Fruit fly (Drosophila melanogaster) whole organism, embryonic: ENCODE results near the gene Nak.

Experiments used
- ATbp ChIP-seq: fragments of 200-800 bp; sonication (Bioruptor generic); optimal IDR thresholded peaks from 2 replicates; lab custom pipeline; 2017; ENCODE audit warnings: missing biosample characterization, mild to moderate bottlenecking, missing genetic modification characterization, missing genetic modification reagents
- Bgb ChIP-seq: fragments of 200-800 bp; sonication (Bioruptor generic); IDR thresholded peaks from 2 replicates; pipeline ENCODE4 v1.3.6; 2022; ENCODE audit warnings: missing biosample characterization, missing genetic modification characterization; ENCODE audit not compliant: partially characterized antibody
- CG10959 ChIP-seq: fragments of 200-800 bp; sonication (Bioruptor generic); IDR thresholded peaks from 2 replicates; pipeline ENCODE4 v1.3.6; 2022; ENCODE audit warnings: missing biosample characterization, missing genetic modification characterization
- CG12236 ChIP-seq: fragments of 200-800 bp; sonication (Bioruptor generic); optimal IDR thresholded peaks from 2 replicates; lab custom pipeline; 2016; ENCODE audit warnings: missing biosample characterization, missing genetic modification characterization
- CG12299 ChIP-seq: fragments of 200-800 bp; sonication (Bioruptor generic); optimal IDR thresholded peaks from 2 replicates; lab custom pipeline; 2018; ENCODE audit warnings: missing biosample characterization, mild to moderate bottlenecking, missing genetic modification characterization
- CG14667 ChIP-seq: fragments of 200-800 bp; sonication (Bioruptor generic); IDR thresholded peaks from 2 replicates; pipeline ENCODE4 v1.3.6; 2022; ENCODE audit warnings: missing biosample characterization, missing genetic modification characterization
- CG14860 ChIP-seq: fragments of 200-800 bp; sonication (Bioruptor generic); IDR thresholded peaks from 3 replicates; pipeline ENCODE4 v1.3.6; 2022; ENCODE audit warnings: missing biosample characterization, missing genetic modification characterization; ENCODE audit not compliant: partially characterized antibody
- CG15073 ChIP-seq: fragments of 200-800 bp; sonication (Bioruptor generic); optimal IDR thresholded peaks from 2 replicates; lab custom pipeline; 2016; ENCODE audit warnings: missing biosample characterization, missing genetic modification characterization
- CG15479 ChIP-seq: fragments of 200-800 bp; sonication (Bioruptor generic); optimal IDR thresholded peaks from 3 replicates; lab custom pipeline; 2019; ENCODE audit warnings: missing biosample characterization, mild to moderate bottlenecking, missing genetic modification characterization, moderate library complexity
- CG17361 ChIP-seq: fragments of 200-800 bp; sonication (Bioruptor generic); IDR thresholded peaks from 3 replicates; pipeline ENCODE4 v1.3.6; 2022; ENCODE audit warnings: missing biosample characterization, missing genetic modification characterization
- CG17612 ChIP-seq: fragments of 200-800 bp; sonication (Bioruptor generic); IDR thresholded peaks from 2 replicates; pipeline ENCODE4 v1.3.6; 2022; ENCODE audit warnings: missing biosample characterization, missing genetic modification characterization
- CG17912 ChIP-seq: fragments of 200-800 bp; sonication (Bioruptor generic); optimal IDR thresholded peaks from 2 replicates; lab custom pipeline; 2018; ENCODE audit warnings: missing biosample characterization, mild to moderate bottlenecking, missing genetic modification characterization
- CG2875 ChIP-seq: fragments of 200-800 bp; sonication (Bioruptor generic); optimal IDR thresholded peaks from 2 replicates; lab custom pipeline; 2017; ENCODE audit warnings: missing biosample characterization, mild to moderate bottlenecking, missing genetic modification characterization, missing genetic modification reagents
- CG32767 ChIP-seq: fragments of 200-800 bp; sonication (Bioruptor generic); IDR thresholded peaks from 2 replicates; pipeline ENCODE4 v1.3.6; 2022; ENCODE audit warnings: missing biosample characterization, missing genetic modification characterization
- CG42726 ChIP-seq: fragments of 200-800 bp; sonication (Bioruptor generic); IDR thresholded peaks from 2 replicates; pipeline ENCODE4 v1.3.6; 2022; ENCODE audit warnings: missing biosample characterization, missing genetic modification characterization; ENCODE audit not compliant: partially characterized antibody
- CG4424 ChIP-seq: fragments of 200-800 bp; sonication (Bioruptor generic); optimal IDR thresholded peaks from 3 replicates; lab custom pipeline; 2016; ENCODE audit warnings: missing biosample characterization, missing genetic modification characterization
- CG4707 ChIP-seq: fragments of 200-800 bp; sonication (Bioruptor generic); optimal IDR thresholded peaks from 2 replicates; lab custom pipeline; 2018; ENCODE audit warnings: missing biosample characterization, mild to moderate bottlenecking, missing genetic modification characterization, moderate library complexity
- CG4730 ChIP-seq: fragments of 200-800 bp; sonication (Bioruptor generic); IDR thresholded peaks from 2 replicates; pipeline ENCODE4 v1.3.6; 2022; ENCODE audit warnings: missing biosample characterization, missing genetic modification characterization
- CG7745 ChIP-seq: fragments of 200-800 bp; sonication (Bioruptor generic); optimal IDR thresholded peaks from 2 replicates; lab custom pipeline; 2018; ENCODE audit warnings: missing biosample characterization, mild to moderate bottlenecking, missing genetic modification characterization, moderate library complexity
- CG7786 ChIP-seq: fragments of 200-800 bp; sonication (Bioruptor generic); optimal IDR thresholded peaks from 2 replicates; lab custom pipeline; 2016; ENCODE audit warnings: missing biosample characterization, missing genetic modification characterization
- CG8765 ChIP-seq: fragments of 200-800 bp; sonication (Bioruptor generic); IDR thresholded peaks from 2 replicates; pipeline ENCODE4 v1.3.6; 2022; ENCODE audit warnings: missing biosample characterization, missing genetic modification characterization
- CG9437 ChIP-seq: fragments of 200-800 bp; sonication (Bioruptor generic); optimal IDR thresholded peaks from 2 replicates; lab custom pipeline; 2018; ENCODE audit warnings: missing biosample characterization, mild to moderate bottlenecking, missing genetic modification characterization
- CG9727 ChIP-seq: fragments of 200-800 bp; sonication (Bioruptor generic); optimal IDR thresholded peaks from 3 replicates; lab custom pipeline; 2017; ENCODE audit warnings: missing biosample characterization, mild to moderate bottlenecking, missing genetic modification characterization
- Fer2 ChIP-seq: fragments of 200-800 bp; sonication (Bioruptor generic); optimal IDR thresholded peaks from 2 replicates; lab custom pipeline; 2018; ENCODE audit warnings: missing biosample characterization, mild to moderate bottlenecking, missing genetic modification characterization, moderate library complexity
- Lim3 ChIP-seq: fragments of 200-800 bp; sonication (Bioruptor generic); IDR thresholded peaks from 2 replicates; pipeline ENCODE4 v1.3.6; 2022; ENCODE audit warnings: missing biosample characterization, missing genetic modification characterization
- MTF-1 ChIP-seq: fragments of 200-800 bp; sonication (Bioruptor generic); optimal IDR thresholded peaks from 2 replicates; lab custom pipeline; 2018; ENCODE audit warnings: missing biosample characterization, mild to moderate bottlenecking, missing genetic modification characterization, borderline replicate concordance
- Nf-YB ChIP-seq: fragments of 200-800 bp; sonication (Bioruptor generic); optimal IDR thresholded peaks from 3 replicates; lab custom pipeline; 2019; ENCODE audit warnings: missing biosample characterization, mild to moderate bottlenecking, missing genetic modification characterization, moderate library complexity
- Scr ChIP-seq: fragments of 200-800 bp; sonication (Bioruptor generic); IDR thresholded peaks from 2 replicates; pipeline ENCODE4 v1.3.6; 2022; ENCODE audit warnings: missing biosample characterization, missing genetic modification characterization; ENCODE audit not compliant: partially characterized antibody
- Side ChIP-seq: fragments of 200-800 bp; sonication (Bioruptor generic); optimal IDR thresholded peaks from 2 replicates; lab custom pipeline; 2016; ENCODE audit warnings: missing biosample characterization, missing genetic modification characterization
- Sry-β ChIP-seq: fragments of 200-800 bp; sonication (Bioruptor generic); optimal IDR thresholded peaks from 2 replicates; lab custom pipeline; 2018; ENCODE audit warnings: missing biosample characterization, mild to moderate bottlenecking, missing genetic modification characterization, moderate library complexity
- Taf1 ChIP-seq: fragments of 200-800 bp; sonication (Bioruptor generic); IDR thresholded peaks from 2 replicates; pipeline ENCODE4 v1.3.6; 2022; ENCODE audit warnings: missing biosample characterization, missing genetic modification characterization
- Xrp1 ChIP-seq: fragments of 200-800 bp; sonication (Bioruptor generic); IDR thresholded peaks from 2 replicates; pipeline ENCODE4 v1.3.6; 2022; ENCODE audit warnings: missing biosample characterization, missing genetic modification characterization
- al ChIP-seq: fragments of 200-800 bp; sonication (Bioruptor generic); IDR thresholded peaks from 2 replicates; pipeline ENCODE4 v1.3.6; 2022; ENCODE audit warnings: missing biosample characterization, missing genetic modification characterization
- ase ChIP-seq: fragments of 200-800 bp; sonication (Bioruptor generic); IDR thresholded peaks from 3 replicates; pipeline ENCODE4 v1.3.6; 2022; ENCODE audit warnings: missing biosample characterization, missing genetic modification characterization
- bigmax ChIP-seq: fragments of 200-800 bp; sonication (Bioruptor generic); optimal IDR thresholded peaks from 2 replicates; lab custom pipeline; 2018; ENCODE audit warnings: missing biosample characterization, mild to moderate bottlenecking, missing genetic modification characterization
- cas ChIP-seq: fragments of 200-800 bp; sonication (Bioruptor generic); IDR thresholded peaks from 2 replicates; pipeline ENCODE4 v1.3.6; 2022; ENCODE audit warnings: missing biosample characterization, missing genetic modification characterization
- fd102C ChIP-seq: fragments of 200-800 bp; sonication (Bioruptor generic); optimal IDR thresholded peaks from 2 replicates; lab custom pipeline; 2018; ENCODE audit warnings: missing biosample characterization, mild to moderate bottlenecking, missing genetic modification characterization, moderate library complexity
- fd96Cb ChIP-seq: fragments of 200-800 bp; sonication (Bioruptor generic); optimal IDR thresholded peaks from 2 replicates; lab custom pipeline; 2018; ENCODE audit warnings: missing biosample characterization, mild to moderate bottlenecking, missing genetic modification characterization, moderate library complexity
- gem ChIP-seq: fragments of 200-800 bp; sonication (Bioruptor generic); optimal IDR thresholded peaks from 2 replicates; lab custom pipeline; 2019; ENCODE audit warnings: missing biosample characterization, mild to moderate bottlenecking, missing genetic modification characterization, moderate library complexity
- grn ChIP-seq: fragments of 200-800 bp; sonication (Bioruptor generic); optimal IDR thresholded peaks from 3 replicates; lab custom pipeline; 2017; ENCODE audit warnings: missing biosample characterization, missing genetic modification characterization
- hb ChIP-seq: fragments of 200-800 bp; sonication (Bioruptor generic); IDR thresholded peaks from 3 replicates; pipeline ENCODE4 v1.3.6; 2022; ENCODE audit warnings: missing biosample characterization, missing genetic modification characterization; ENCODE audit not compliant: partially characterized antibody
- klu ChIP-seq: fragments of 200-800 bp; sonication (Bioruptor generic); IDR thresholded peaks from 2 replicates; pipeline ENCODE4 v1.3.6; 2022; ENCODE audit warnings: missing biosample characterization, missing genetic modification characterization
- lilli ChIP-seq: fragments of 200-800 bp; sonication (Bioruptor generic); optimal IDR thresholded peaks from 3 replicates; lab custom pipeline; 2016; ENCODE audit warnings: missing biosample characterization, missing genetic modification characterization
- ro ChIP-seq: fragments of 200-800 bp; sonication (Bioruptor generic); IDR thresholded peaks from 2 replicates; pipeline ENCODE4 v1.3.6; 2022; ENCODE audit warnings: missing biosample characterization, missing genetic modification characterization
- sd ChIP-seq: fragments of 200-800 bp; sonication (Bioruptor generic); optimal IDR thresholded peaks from 3 replicates; lab custom pipeline; 2018; ENCODE audit warnings: missing biosample characterization, mild to moderate bottlenecking, missing genetic modification characterization, moderate library complexity
- seq ChIP-seq: fragments of 200-800 bp; sonication (Bioruptor generic); IDR thresholded peaks from 2 replicates; pipeline ENCODE4 v1.3.6; 2022; ENCODE audit warnings: missing biosample characterization, missing genetic modification characterization
- shn ChIP-seq: fragments of 200-800 bp; sonication (Bioruptor generic); optimal IDR thresholded peaks from 3 replicates; lab custom pipeline; 2016; ENCODE audit warnings: missing biosample characterization, missing genetic modification characterization
- slp2 ChIP-seq: fragments of 200-800 bp; sonication (Bioruptor generic); optimal IDR thresholded peaks from 2 replicates; lab custom pipeline; 2016; ENCODE audit warnings: missing biosample characterization, missing genetic modification characterization
- tna ChIP-seq: fragments of 200-800 bp; sonication (Bioruptor generic); IDR thresholded peaks from 2 replicates; pipeline ENCODE4 v1.3.6; 2022; ENCODE audit warnings: missing biosample characterization, missing genetic modification characterization; ENCODE audit not compliant: partially characterized antibody
- wdn ChIP-seq: fragments of 200-800 bp; sonication (Bioruptor generic); IDR thresholded peaks from 2 replicates; pipeline ENCODE4 v1.3.6; 2022; ENCODE audit warnings: missing biosample characterization, missing genetic modification characterization
- z ChIP-seq: fragments of 200-800 bp; sonication (Bioruptor generic); IDR thresholded peaks from 3 replicates; pipeline ENCODE4 v1.3.6; 2022; ENCODE audit warnings: missing biosample characterization, missing genetic modification characterization

The Nak gene

dm6 chr2L:18966214-18966556 lies 2.4 kb downstream of the Nak start:
- TF ChIP-seq Xrp1 (GFP tag; lab: Robert Waterston, UW) (peak; percentile 86), z (GFP tag; lab: Robert Waterston, UW) (peak; percentile 24; the same call in 1 of the 3 replicates), ATbp (GFP tag; lab: Kevin White, UChicago) (peak; percentile 27), CG17612 (GFP tag; lab: Robert Waterston, UW) (peak; percentile 78), CG15073 (GFP tag; lab: Kevin White, UChicago) (no peak), CG7745 (no peak), CG32767 (GFP tag; lab: Robert Waterston, UW) (peak; percentile 87), Scr (no peak), CG2875 (GFP tag; lab: Kevin White, UChicago) (peak; percentile 3), slp2 (GFP tag; lab: Kevin White, UChicago) (peak; percentile 44), Side (peak; percentile 41), tna (GFP tag; lab: Robert Waterston, UW) (no peak), CG15479 (GFP tag; lab: Kevin White, UChicago) (no peak), Taf1 (GFP tag; lab: Robert Waterston, UW) (peak; percentile 95), CG9727 (GFP tag; lab: Kevin White, UChicago) (peak; percentile 78), Nf-YB (GFP tag; lab: Kevin White, UChicago) (peak; percentile 8), grn (no peak), Bgb (no peak), CG8765 (GFP tag; lab: Robert Waterston, UW) (peak; percentile 68), CG12236 (GFP tag; lab: Kevin White, UChicago) (no peak), wdn (GFP tag; lab: Robert Waterston, UW) (peak; percentile 95), CG17361 (GFP tag; lab: Robert Waterston, UW) (peak; percentile 43), klu (GFP tag; lab: Robert Waterston, UW) (peak; percentile 80), Sry-β (GFP tag; lab: Kevin White, UChicago) (no peak), al (GFP tag; lab: Robert Waterston, UW) (peak; percentile 94), ase (GFP tag; lab: Robert Waterston, UW) (peak; percentile 81), CG10959 (GFP tag; lab: Robert Waterston, UW) (peak; percentile 42; the same call in 1 of the 2 replicates), seq (peak; percentile 88), ro (GFP tag; lab: Robert Waterston, UW) (peak; percentile 70), sd (tag; lab: Kevin White, UChicago) (peak; percentile 44), hb (GFP tag; lab: Robert Waterston, UW) (no peak), CG42726 (GFP tag; lab: Robert Waterston, UW) (no peak), fd96Cb (tag; lab: Kevin White, UChicago) (peak; percentile 59), CG9437 (GFP tag; lab: Kevin White, UChicago) (no peak), MTF-1 (GFP tag; lab: Kevin White, UChicago) (peak; percentile 61), lilli (GFP tag; lab: Kevin White, UChicago) (peak; percentile 78), gem (tag; lab: Kevin White, UChicago) (peak; percentile 87), CG7786 (peak; percentile 2), cas (GFP tag; lab: Robert Waterston, UW) (peak; percentile 86), CG17912 (GFP tag; lab: Kevin White, UChicago) (no peak), CG14667 (peak; percentile 80), bigmax (GFP tag; lab: Kevin White, UChicago) (no peak), CG4424 (GFP tag; lab: Kevin White, UChicago) (peak; percentile 69), CG14860 (GFP tag; lab: Robert Waterston, UW) (no peak), Lim3 (GFP tag; lab: Robert Waterston, UW) (no peak), fd102C (no peak), Fer2 (tag; lab: Kevin White, UChicago) (peak; percentile 77), CG12299 (tag; lab: Kevin White, UChicago) (peak; percentile 68), CG4730 (peak; percentile 89), shn (GFP tag; lab: Kevin White, UChicago) (no peak), CG4707 (GFP tag; lab: Kevin White, UChicago) (peak; percentile 16)
